Worm (Caenorhabditis elegans) whole organism, late embryonic: Measurements from ENCODE around the gene D1044.6.

ENCODE experiments used
- T23F11.4 ChIP-seq: fragments of 200-800 bp; sonication (Bioruptor generic); optimal IDR thresholded peaks from 2 replicates; lab custom pipeline; 2018; ENCODE audit warnings: mild to moderate bottlenecking, missing genetic modification characterization, missing compliant biosample characterization
- ama-1 ChIP-seq: fragments of 150-350 bp; optimal IDR thresholded peaks from 2 replicates; lab custom pipeline; 2014
- ceh-2 ChIP-seq: sonication (generic microtip); optimal IDR thresholded peaks from 2 replicates; lab custom pipeline; 2016; ENCODE audit warnings: missing genotype, missing genetic modification characterization, missing compliant biosample characterization
- ceh-48 ChIP-seq: sonication (generic microtip); optimal IDR thresholded peaks from 2 replicates; lab custom pipeline; 2016; ENCODE audit warnings: missing genetic modification characterization, inconsistent platforms, missing compliant biosample characterization
- gmeb-2 ChIP-seq: sonication (generic microtip); optimal IDR thresholded peaks from 2 replicates; lab custom pipeline; 2016; ENCODE audit warnings: missing genetic modification characterization, inconsistent platforms, missing compliant biosample characterization
- sox-2 ChIP-seq: fragments of 200-800 bp; sonication (Bioruptor generic); IDR thresholded peaks from 2 replicates; pipeline ENCODE4 v1.3.6; 2022; ENCODE audit warnings: missing genetic modification reagents, missing genetic modification characterization, missing compliant biosample characterization
- unc-86 ChIP-seq: sonication (generic microtip); optimal IDR thresholded peaks from 2 replicates; lab custom pipeline; 2016; ENCODE audit warnings: missing genetic modification characterization, missing compliant biosample characterization
- zip-5 ChIP-seq: sonication (generic microtip); optimal IDR thresholded peaks from 2 replicates; lab custom pipeline; 2016; ENCODE audit warnings: missing genetic modification characterization, missing compliant biosample characterization

DNA sequence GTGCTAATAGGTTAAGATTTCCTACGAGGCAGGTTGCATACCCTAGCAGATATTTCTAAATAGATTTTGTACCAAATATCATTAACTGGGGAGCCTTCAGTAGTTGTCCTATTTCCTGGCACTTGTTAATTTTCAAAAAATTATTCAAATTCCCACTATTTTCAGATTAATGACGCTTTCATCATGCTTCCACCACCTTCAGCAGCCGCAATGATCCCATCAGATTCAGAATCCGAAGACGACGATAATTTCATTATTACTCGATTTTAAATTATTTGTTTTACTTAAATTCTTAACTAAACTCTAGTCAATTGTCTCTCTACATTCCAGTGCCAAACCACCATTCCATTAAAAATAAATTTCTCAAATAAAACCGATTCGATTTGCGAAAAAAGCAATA is 7.9 kb upstream of the D1044.6 start:
- TF ChIP-seq zip-5 (tag; lab: Kevin White, UChicago) = no peak
- no peak for TF ChIP-seq ceh-48
- no peak for TF ChIP-seq gmeb-2 (tag; lab: Kevin White, UChicago)
- no peak for TF ChIP-seq ama-1 (lab: Kevin White, UChicago)
- TF ChIP-seq unc-86 = no peak
- TF ChIP-seq ceh-2 = no peak
- no peak for TF ChIP-seq T23F11.4 (GFP tag; lab: Kevin White, UChicago)
- no peak for TF ChIP-seq sox-2 (GFP tag; lab: Robert Waterston, UW)
